Fruit fly (Drosophila melanogaster) whole organism, prepupa: ENCODE data around the gene Vav.

Experiments used
- Blimp-1 ChIP-seq: fragments of 200-800 bp; sonication (Bioruptor generic); optimal IDR thresholded peaks from 3 replicates; lab custom pipeline; 2017; ENCODE audit warnings: missing biosample characterization, missing genetic modification characterization, mild to moderate bottlenecking, moderate library complexity, missing genetic modification reagents
- CG10669 ChIP-seq: fragments of 200-800 bp; sonication (Bioruptor generic); optimal IDR thresholded peaks from 3 replicates; lab custom pipeline; 2018; ENCODE audit warnings: missing biosample characterization, mild to moderate bottlenecking, missing genetic modification characterization, moderate library complexity
- CG11762 ChIP-seq: fragments of 200-800 bp; sonication (Bioruptor generic); optimal IDR thresholded peaks from 3 replicates; lab custom pipeline; 2016; ENCODE audit warnings: missing biosample characterization, missing genetic modification characterization; ENCODE audit not compliant: insufficient read depth
- CG15336 ChIP-seq: fragments of 200-800 bp; sonication (Bioruptor generic); IDR thresholded peaks from 2 replicates; pipeline ENCODE4 v1.3.6; 2022; ENCODE audit warnings: missing biosample characterization, missing genetic modification characterization
- CG1621 ChIP-seq: fragments of 200-800 bp; sonication (Bioruptor generic); optimal IDR thresholded peaks from 3 replicates; lab custom pipeline; 2018; ENCODE audit warnings: missing biosample characterization, mild to moderate bottlenecking, missing genetic modification characterization
- CG3032 ChIP-seq: fragments of 200-800 bp; optimal IDR thresholded peaks from 2 replicates; lab custom pipeline; 2019; ENCODE audit warnings: missing biosample characterization, mild to moderate bottlenecking, missing genetic modification characterization, moderate library complexity
- CG31627 ChIP-seq: fragments of 200-800 bp; sonication (Bioruptor generic); optimal IDR thresholded peaks from 3 replicates; lab custom pipeline; 2016; ENCODE audit warnings: missing biosample characterization, missing genetic modification characterization
- CG32006 ChIP-seq: fragments of 200-800 bp; sonication (Bioruptor generic); optimal IDR thresholded peaks from 3 replicates; lab custom pipeline; 2017; ENCODE audit warnings: missing biosample characterization, mild to moderate bottlenecking, missing genetic modification characterization
- CG3919 ChIP-seq: fragments of 200-800 bp; sonication (Bioruptor generic); optimal IDR thresholded peaks from 3 replicates; lab custom pipeline; 2016; ENCODE audit warnings: missing biosample characterization, missing genetic modification characterization
- CG6163 ChIP-seq: fragments of 200-800 bp; sonication (Bioruptor generic); IDR thresholded peaks from 3 replicates; pipeline ENCODE4 v1.3.6; 2022; ENCODE audit warnings: missing biosample characterization, missing genetic modification characterization
- CG6276 ChIP-seq: fragments of 200-800 bp; sonication (Bioruptor generic); optimal IDR thresholded peaks from 2 replicates; lab custom pipeline; 2017; ENCODE audit warnings: missing biosample characterization, mild to moderate bottlenecking, missing genetic modification characterization
- CG7368 ChIP-seq: fragments of 200-800 bp; sonication (Bioruptor generic); optimal IDR thresholded peaks from 3 replicates; lab custom pipeline; 2016; ENCODE audit warnings: missing biosample characterization, missing genetic modification characterization
- CG8119 ChIP-seq: fragments of 200-800 bp; sonication (Bioruptor generic); IDR thresholded peaks from 3 replicates; pipeline ENCODE4 v1.3.6; 2022; ENCODE audit warnings: missing biosample characterization, missing genetic modification characterization
- CG9139 ChIP-seq: fragments of 200-800 bp; sonication (Bioruptor generic); optimal IDR thresholded peaks from 3 replicates; lab custom pipeline; 2017; ENCODE audit warnings: missing biosample characterization, mild to moderate bottlenecking, missing genetic modification characterization
- Eip78C ChIP-seq: fragments of 200-800 bp; sonication (Bioruptor generic); peaks from one replicate; lab custom pipeline; 2016; ENCODE audit warnings: missing biosample characterization, missing genetic modification characterization
- Eip93F ChIP-seq: fragments of 200-800 bp; sonication (Bioruptor generic); optimal IDR thresholded peaks from 2 replicates; lab custom pipeline; 2016; ENCODE audit warnings: missing biosample characterization, mild to moderate bottlenecking, missing genetic modification characterization
- Hr38 ChIP-seq: sonication (Bioruptor generic); optimal IDR thresholded peaks from 2 replicates; lab custom pipeline; 2016; ENCODE audit warnings: missing biosample characterization, missing genetic modification characterization
- Hr39 ChIP-seq: fragments of 200-800 bp; sonication (Bioruptor generic); optimal IDR thresholded peaks from 2 replicates; lab custom pipeline; 2016; ENCODE audit warnings: missing biosample characterization, missing genetic modification characterization
- Hr4 ChIP-seq: fragments of 200-800 bp; sonication (Bioruptor generic); optimal IDR thresholded peaks from 3 replicates; lab custom pipeline; 2016; ENCODE audit warnings: missing biosample characterization, missing genetic modification characterization
- Lpt ChIP-seq: fragments of 200-800 bp; sonication (Bioruptor generic); optimal IDR thresholded peaks from 3 replicates; lab custom pipeline; 2016; ENCODE audit warnings: missing biosample characterization, missing genetic modification characterization
- Met ChIP-seq: fragments of 200-800 bp; sonication (Bioruptor generic); optimal IDR thresholded peaks from 3 replicates; lab custom pipeline; 2016; ENCODE audit warnings: missing biosample characterization, missing genetic modification characterization
- OdsH ChIP-seq: fragments of 200-800 bp; sonication (Bioruptor generic); optimal IDR thresholded peaks from 3 replicates; lab custom pipeline; 2016; ENCODE audit warnings: missing biosample characterization, missing genetic modification characterization
- Smox ChIP-seq: fragments of 200-800 bp; sonication (Bioruptor generic); optimal IDR thresholded peaks from 3 replicates; lab custom pipeline; 2016; ENCODE audit warnings: missing biosample characterization, missing genetic modification characterization
- Sox14 ChIP-seq: fragments of 200-800 bp; sonication (Bioruptor generic); optimal IDR thresholded peaks from 3 replicates; lab custom pipeline; 2016; ENCODE audit warnings: missing biosample characterization, missing genetic modification characterization
- Sox15 ChIP-seq: fragments of 200-800 bp; sonication (Bioruptor generic); optimal IDR thresholded peaks from 3 replicates; lab custom pipeline; 2016; ENCODE audit warnings: missing biosample characterization, missing genetic modification characterization
- achi ChIP-seq: fragments of 200-800 bp; sonication (Bioruptor generic); optimal IDR thresholded peaks from 3 replicates; lab custom pipeline; 2016; ENCODE audit warnings: missing biosample characterization, missing genetic modification characterization
- cyc ChIP-seq: fragments of 200-800 bp; sonication (Bioruptor generic); optimal IDR thresholded peaks from 3 replicates; lab custom pipeline; 2016; ENCODE audit warnings: missing biosample characterization, missing genetic modification characterization
- dac ChIP-seq: fragments of 200-800 bp; sonication (Bioruptor generic); optimal IDR thresholded peaks from 2 replicates; lab custom pipeline; 2017; ENCODE audit warnings: missing biosample characterization, mild to moderate bottlenecking, missing genetic modification characterization
- dsx ChIP-seq: fragments of 200-800 bp; optimal IDR thresholded peaks from 3 replicates; lab custom pipeline; 2019; ENCODE audit warnings: missing biosample characterization, mild to moderate bottlenecking, missing genetic modification characterization, moderate library complexity; ENCODE audit not compliant: poor library complexity, severe bottlenecking
- eg ChIP-seq: fragments of 200-800 bp; sonication (Bioruptor generic); IDR thresholded peaks from 3 replicates; pipeline ENCODE4 v1.3.6; 2022; ENCODE audit warnings: missing biosample characterization, missing genetic modification characterization
- fd59A ChIP-seq: fragments of 200-800 bp; sonication (Bioruptor generic); optimal IDR thresholded peaks from 2 replicates; lab custom pipeline; 2017; ENCODE audit warnings: missing biosample characterization, mild to moderate bottlenecking, missing genetic modification characterization, missing genetic modification reagents
- fd85E ChIP-seq: fragments of 200-800 bp; sonication (Bioruptor generic); optimal IDR thresholded peaks from 3 replicates; lab custom pipeline; 2016; ENCODE audit warnings: missing biosample characterization, missing genetic modification characterization
- fkh ChIP-seq: fragments of 200-800 bp; sonication (Bioruptor generic); optimal IDR thresholded peaks from 3 replicates; lab custom pipeline; 2017; ENCODE audit warnings: missing biosample characterization, mild to moderate bottlenecking, missing genetic modification characterization, moderate library complexity
- lz ChIP-seq: fragments of 200-800 bp; sonication (Bioruptor generic); optimal IDR thresholded peaks from 3 replicates; lab custom pipeline; 2016; ENCODE audit warnings: missing biosample characterization, missing genetic modification characterization
- net ChIP-seq: fragments of 200-800 bp; sonication (Bioruptor generic); optimal IDR thresholded peaks from 3 replicates; lab custom pipeline; 2016; ENCODE audit warnings: missing biosample characterization, missing genetic modification characterization
- salr ChIP-seq, 2 experiments: fragments of 200-800 bp; sonication (Bioruptor generic); optimal IDR thresholded peaks; 3 replicates each; lab custom pipeline; 2016 to 2018; ENCODE audit warnings: missing biosample characterization in 2 of 2, missing genetic modification characterization in 2 of 2, mild to moderate bottlenecking in 1 of 2
- spab ChIP-seq: fragments of 200-800 bp; sonication (Bioruptor generic); optimal IDR thresholded peaks from 2 replicates; lab custom pipeline; 2017; ENCODE audit warnings: missing biosample characterization, mild to moderate bottlenecking, missing genetic modification characterization, missing genetic modification reagents
- svp ChIP-seq: fragments of 200-800 bp; sonication (Bioruptor generic); peaks from one replicate; lab custom pipeline; 2016; ENCODE audit warnings: missing biosample characterization, missing genetic modification characterization
- topi ChIP-seq: fragments of 200-800 bp; sonication (Bioruptor generic); optimal IDR thresholded peaks from 3 replicates; lab custom pipeline; 2016; ENCODE audit warnings: missing biosample characterization, missing genetic modification characterization
- vri ChIP-seq: fragments of 200-800 bp; sonication (Bioruptor generic); optimal IDR thresholded peaks from 3 replicates; lab custom pipeline; 2016; ENCODE audit warnings: missing biosample characterization, mild to moderate bottlenecking, missing genetic modification characterization

Gene Vav

DNA sequence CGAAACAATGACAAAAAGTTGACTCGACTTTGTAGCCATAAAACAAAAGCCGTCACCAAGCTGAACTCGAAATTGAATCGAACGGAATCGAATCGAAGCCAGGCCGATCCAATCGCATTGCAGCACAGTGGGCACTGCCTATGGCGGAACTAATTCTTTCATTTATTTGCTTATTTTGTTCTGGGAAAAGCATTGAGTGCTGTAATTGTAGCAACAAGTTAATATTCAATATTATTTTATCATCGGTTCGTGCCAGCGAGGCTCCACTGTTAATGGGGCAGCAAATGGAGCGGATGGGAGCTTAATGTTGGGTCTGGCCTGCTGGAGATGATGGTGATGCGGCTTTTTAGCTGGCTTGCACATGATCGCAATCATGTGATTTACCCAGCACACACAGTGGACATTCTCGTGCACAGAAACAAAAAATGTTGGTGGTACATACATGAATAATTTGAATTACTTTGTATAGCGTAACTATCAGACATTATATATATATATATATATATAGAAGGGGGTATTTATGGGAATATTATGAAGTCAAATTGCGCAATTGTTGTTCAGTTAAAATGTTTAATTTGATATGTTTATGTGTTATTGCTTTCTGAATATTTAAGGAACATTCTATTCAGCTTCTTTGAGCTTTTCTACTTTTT lies 27.8 kb downstream of the Vav start (continued):
- TF ChIP-seq Met (GFP tag; lab: Kevin White, UChicago) (peak; percentile 98), CG10669 (peak; percentile 97), CG31627 (GFP tag; lab: Kevin White, UChicago) (peak; percentile 98), Blimp-1 (peak; percentile 89), Smox (GFP tag; lab: Kevin White, UChicago) (peak; percentile 97), CG8119 (GFP tag; lab: Robert Waterston, UW) (peak; percentile 94), Eip93F (GFP tag; lab: Kevin White, UChicago) (peak; percentile 96), CG1621 (tag; lab: Kevin White, UChicago) (peak; percentile 95), CG3919 (GFP tag; lab: Kevin White, UChicago) (peak; percentile 98), CG15336 (GFP tag; lab: Robert Waterston, UW) (peak; percentile 95), CG32006 (peak; percentile 93), achi (peak; percentile 94), salr (GFP tag; optimal IDR thresholded peaks at IDR 0.05; lab: Kevin White, UChicago) (peak; percentile 61 to 94), CG6276 (GFP tag; lab: Kevin White, UChicago) (peak; percentile 91), CG11762 (peak; percentile 94), CG7368 (peak; percentile 97), CG3032 (tag; lab: Kevin White, UChicago) (peak; percentile 93), fkh (no peak), Lpt (peak; percentile 90), dsx (peak; percentile 96), svp (peak; percentile 99), Hr4 (GFP tag; lab: Kevin White, UChicago) (peak; percentile 95), Sox15 (peak; percentile 97), spab (GFP tag; lab: Kevin White, UChicago) (peak; percentile 92), fd85E (peak; percentile 90), Sox14 (peak; percentile 96), Hr39 (GFP tag; lab: Kevin White, UChicago) (peak; percentile 98), lz (GFP tag; lab: Kevin White, UChicago) (peak; percentile 98), net (peak; percentile 95), CG6163 (GFP tag; lab: Robert Waterston, UW) (peak; percentile 98), cyc (GFP tag; lab: Kevin White, UChicago) (peak; percentile 99), OdsH (GFP tag; lab: Kevin White, UChicago) (peak; percentile 96), CG9139 (GFP tag; lab: Kevin White, UChicago) (peak; percentile 94)

DNA sequence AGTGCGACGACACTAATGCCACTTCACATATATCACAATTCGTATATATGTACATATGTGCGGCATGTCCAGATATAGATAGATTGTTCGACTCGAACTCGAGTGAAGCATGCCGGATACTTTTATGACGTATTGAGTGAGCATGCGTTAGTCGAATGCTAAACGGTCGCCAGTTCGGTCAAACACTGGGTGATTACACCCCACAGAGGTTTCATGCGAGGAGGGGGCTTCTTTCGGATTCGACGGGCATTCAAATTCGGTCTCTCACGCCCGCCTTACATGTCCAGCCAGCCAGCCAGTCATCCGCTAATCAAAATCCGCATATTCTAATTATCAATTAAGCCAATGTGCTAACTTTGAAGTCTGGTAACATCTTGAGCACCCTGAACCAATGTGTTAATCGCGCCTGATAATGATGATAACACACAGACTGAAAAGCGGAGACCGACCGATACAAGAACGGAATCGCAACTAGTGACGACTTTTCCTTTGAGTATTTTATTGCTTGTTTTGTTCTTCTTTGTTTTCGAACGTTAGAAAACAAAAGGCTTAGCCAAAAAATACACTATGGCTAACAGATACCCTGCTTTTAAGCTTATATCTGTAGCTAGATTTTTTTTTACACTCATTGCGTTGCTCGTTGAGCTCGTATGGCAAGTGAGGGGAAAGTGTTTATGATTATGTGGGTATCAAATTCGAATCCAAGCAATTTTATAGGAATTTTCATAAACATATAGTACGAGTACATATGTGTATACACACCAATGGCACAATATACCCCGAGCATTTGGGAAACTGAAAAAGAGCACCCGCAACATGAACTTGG lies 30.4 kb downstream of the Vav start:
- TF ChIP-seq CG9139 (GFP tag; lab: Kevin White, UChicago) (no peak), vri (GFP tag; lab: Kevin White, UChicago) (peak; percentile 68), CG11762 (no peak)

DNA sequence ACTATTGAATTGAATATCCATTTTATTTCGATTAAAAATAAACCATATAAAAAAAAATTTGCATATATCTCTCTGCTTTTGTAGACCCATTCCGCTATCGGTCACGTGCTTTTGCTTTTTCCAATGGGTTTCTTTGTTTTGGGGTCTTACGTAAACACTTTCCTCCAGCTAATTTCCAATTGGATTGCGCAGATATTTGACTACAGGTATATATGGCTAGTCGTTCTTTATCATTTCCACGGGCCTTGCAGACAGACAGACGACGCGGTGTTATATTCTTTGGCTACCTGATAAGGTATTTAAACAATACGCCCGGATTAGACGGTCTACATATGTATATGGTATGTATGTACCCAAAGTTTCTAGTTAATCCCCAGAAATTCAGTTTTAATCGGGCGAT lies 31.7 kb downstream of the Vav start:
- TF ChIP-seq Eip78C (GFP tag; lab: Kevin White, UChicago) (peak; percentile 14), dac (GFP tag; lab: Kevin White, UChicago) (no peak), achi (no peak), CG1621 (tag; lab: Kevin White, UChicago) (no peak), CG32006 (no peak), Hr38 (GFP tag; lab: Kevin White, UChicago) (no peak), eg (GFP tag; lab: Robert Waterston, UW) (no peak), topi (GFP tag; lab: Kevin White, UChicago) (no peak), Smox (GFP tag; lab: Kevin White, UChicago) (no peak), Hr39 (GFP tag; lab: Kevin White, UChicago) (no peak), vri (GFP tag; lab: Kevin White, UChicago) (peak; percentile 73), fkh (peak; percentile 1), CG3032 (tag; lab: Kevin White, UChicago) (no peak), CG9139 (GFP tag; lab: Kevin White, UChicago) (no peak), lz (GFP tag; lab: Kevin White, UChicago) (no peak), fd59A (no peak)
